Fruit fly (Drosophila melanogaster) whole organism, embryonic: Measurements from ENCODE around the gene Hr78.

Source experiments
- CG1024 ChIP-seq: fragments of 200-800 bp; sonication (Bioruptor generic); IDR thresholded peaks from 2 replicates; pipeline ENCODE4 v1.3.6; 2022; ENCODE audit warnings: missing biosample characterization, missing genetic modification characterization
- CG11723 ChIP-seq: fragments of 200-800 bp; sonication (Bioruptor generic); optimal IDR thresholded peaks from 2 replicates; lab custom pipeline; 2017; ENCODE audit warnings: missing biosample characterization, mild to moderate bottlenecking, missing genetic modification characterization
- CG12299 ChIP-seq: fragments of 200-800 bp; sonication (Bioruptor generic); optimal IDR thresholded peaks from 2 replicates; lab custom pipeline; 2018; ENCODE audit warnings: missing biosample characterization, mild to moderate bottlenecking, missing genetic modification characterization
- CG13894 ChIP-seq: fragments of 200-800 bp; sonication (Bioruptor generic); optimal IDR thresholded peaks from 3 replicates; lab custom pipeline; 2018; ENCODE audit warnings: missing biosample characterization, mild to moderate bottlenecking, missing genetic modification characterization, moderate library complexity
- CG14014 ChIP-seq: fragments of 200-800 bp; sonication (Bioruptor generic); IDR thresholded peaks from 2 replicates; pipeline ENCODE4 v1.3.6; 2022; ENCODE audit warnings: missing biosample characterization, missing genetic modification characterization
- CG14965 ChIP-seq: fragments of 200-800 bp; sonication (Bioruptor generic); optimal IDR thresholded peaks from 2 replicates; lab custom pipeline; 2016; ENCODE audit warnings: missing biosample characterization, missing genetic modification characterization, borderline replicate concordance
- CG1603 ChIP-seq: fragments of 200-800 bp; sonication (Bioruptor generic); optimal IDR thresholded peaks from 2 replicates; lab custom pipeline; 2019; ENCODE audit warnings: missing biosample characterization, mild to moderate bottlenecking, missing genetic modification characterization, moderate library complexity
- CG17829 ChIP-seq: fragments of 200-800 bp; optimal IDR thresholded peaks from 2 replicates; lab custom pipeline; 2019; ENCODE audit warnings: missing biosample characterization, mild to moderate bottlenecking, missing genetic modification characterization, moderate library complexity
- CG2875 ChIP-seq: fragments of 200-800 bp; sonication (Bioruptor generic); optimal IDR thresholded peaks from 2 replicates; lab custom pipeline; 2017; ENCODE audit warnings: missing biosample characterization, mild to moderate bottlenecking, missing genetic modification characterization, missing genetic modification reagents
- CG32767 ChIP-seq: fragments of 200-800 bp; sonication (Bioruptor generic); IDR thresholded peaks from 2 replicates; pipeline ENCODE4 v1.3.6; 2022; ENCODE audit warnings: missing biosample characterization, missing genetic modification characterization
- CG3726 ChIP-seq: fragments of 200-800 bp; sonication (Bioruptor generic); IDR thresholded peaks from 3 replicates; pipeline ENCODE4, ENCODE4 v1.3.6; 2022; ENCODE audit warnings: missing biosample characterization, missing genetic modification characterization
- CG3995 ChIP-seq: fragments of 200-800 bp; sonication (Bioruptor generic); optimal IDR thresholded peaks from 3 replicates; lab custom pipeline; 2016; ENCODE audit warnings: missing biosample characterization, missing genetic modification characterization
- CG4360 ChIP-seq: fragments of 200-800 bp; sonication (Bioruptor generic); IDR thresholded peaks from 2 replicates; pipeline ENCODE4 v1.3.6; 2022; ENCODE audit warnings: missing biosample characterization, missing genetic modification characterization
- CG5245 ChIP-seq: fragments of 200-800 bp; sonication (Bioruptor generic); optimal IDR thresholded peaks from 3 replicates; lab custom pipeline; 2016; ENCODE audit warnings: missing biosample characterization, missing genetic modification characterization
- CG5953 ChIP-seq: fragments of 200-800 bp; sonication (Bioruptor generic); IDR thresholded peaks from 2 replicates; pipeline ENCODE4 v1.3.6; 2022; ENCODE audit warnings: missing biosample characterization, missing genetic modification characterization
- CG8478 ChIP-seq: fragments of >200 bp; optimal IDR thresholded peaks from 2 replicates; lab custom pipeline; 2018
- Camta ChIP-seq: fragments of 200-800 bp; sonication (Bioruptor generic); optimal IDR thresholded peaks from 2 replicates; lab custom pipeline; 2016; ENCODE audit warnings: missing biosample characterization, missing genetic modification characterization
- D ChIP-seq, 2 experiments: fragments of 200-800 bp in 1 of 2; fragments of >200 bp in 1 of 2; sonication (Bioruptor generic) in 1 of 2; optimal IDR thresholded peaks; 2 replicates in 1 of 2; 3 replicates in 1 of 2; lab custom pipeline; 2017; ENCODE audit warnings: mild to moderate bottlenecking in 1 of 2, missing biosample characterization in 1 of 2, missing genetic modification characterization in 1 of 2, missing genetic modification reagents in 1 of 2
- D19B ChIP-seq: fragments of 200-800 bp; sonication (Bioruptor generic); optimal IDR thresholded peaks from 2 replicates; lab custom pipeline; 2017; ENCODE audit warnings: missing biosample characterization, mild to moderate bottlenecking, missing genetic modification characterization
- Dad ChIP-seq: fragments of 200-800 bp; sonication (Bioruptor generic); optimal IDR thresholded peaks from 3 replicates; lab custom pipeline; 2016; ENCODE audit warnings: missing biosample characterization, missing genetic modification characterization
- Dbx ChIP-seq: fragments of 200-800 bp; sonication (Bioruptor generic); IDR thresholded peaks from 3 replicates; pipeline ENCODE4 v1.3.6; 2022; ENCODE audit warnings: missing biosample characterization, missing genetic modification characterization
- Drgx ChIP-seq: fragments of 200-800 bp; sonication (Bioruptor generic); IDR thresholded peaks from 2 replicates; pipeline ENCODE4 v1.3.6; 2022; ENCODE audit warnings: missing biosample characterization, missing genetic modification characterization
- Fer2 ChIP-seq: fragments of 200-800 bp; sonication (Bioruptor generic); optimal IDR thresholded peaks from 2 replicates; lab custom pipeline; 2018; ENCODE audit warnings: missing biosample characterization, mild to moderate bottlenecking, missing genetic modification characterization, moderate library complexity
- Hand ChIP-seq: fragments of 200-800 bp; sonication (Bioruptor generic); optimal IDR thresholded peaks from 2 replicates; lab custom pipeline; 2017; ENCODE audit warnings: mild to moderate bottlenecking, missing biosample characterization, missing genetic modification reagents, missing genetic modification characterization
- Lim3 ChIP-seq: fragments of 200-800 bp; sonication (Bioruptor generic); IDR thresholded peaks from 2 replicates; pipeline ENCODE4 v1.3.6; 2022; ENCODE audit warnings: missing biosample characterization, missing genetic modification characterization
- MESR4 ChIP-seq: fragments of 200-800 bp; sonication (Bioruptor generic); optimal IDR thresholded peaks from 2 replicates; lab custom pipeline; 2018; ENCODE audit warnings: missing biosample characterization, mild to moderate bottlenecking, missing genetic modification characterization, moderate library complexity
- NC2α ChIP-seq: fragments of 200-800 bp; sonication (Bioruptor generic); optimal IDR thresholded peaks from 2 replicates; lab custom pipeline; 2016; ENCODE audit warnings: missing biosample characterization, missing genetic modification characterization
- Nf-YC ChIP-seq: fragments of 200-800 bp; optimal IDR thresholded peaks from 3 replicates; lab custom pipeline; 2019; ENCODE audit warnings: missing biosample characterization, mild to moderate bottlenecking, missing genetic modification characterization, moderate library complexity
- Optix ChIP-seq: fragments of 200-800 bp; sonication (Bioruptor generic); IDR thresholded peaks from 3 replicates; pipeline ENCODE4 v1.3.6; 2022; ENCODE audit warnings: missing biosample characterization, missing genetic modification characterization
- Ptx1 ChIP-seq: fragments of 200-800 bp; sonication (Bioruptor generic); IDR thresholded peaks from 2 replicates; pipeline ENCODE4 v1.3.6; 2022; ENCODE audit warnings: missing biosample characterization, missing genetic modification characterization
- Side ChIP-seq: fragments of 200-800 bp; sonication (Bioruptor generic); optimal IDR thresholded peaks from 2 replicates; lab custom pipeline; 2016; ENCODE audit warnings: missing biosample characterization, missing genetic modification characterization
- Sox102F ChIP-seq: fragments of 200-800 bp; sonication (Bioruptor generic); optimal IDR thresholded peaks from 2 replicates; lab custom pipeline; 2018; ENCODE audit warnings: missing biosample characterization, mild to moderate bottlenecking, missing genetic modification characterization, moderate library complexity
- Sry-δ ChIP-seq: fragments of 200-800 bp; sonication (Bioruptor generic); optimal IDR thresholded peaks from 2 replicates; lab custom pipeline; 2016; ENCODE audit warnings: missing biosample characterization, missing genetic modification characterization
- ap ChIP-seq: fragments of 200-800 bp; sonication (Bioruptor generic); IDR thresholded peaks from 2 replicates; pipeline ENCODE4 v1.3.6; 2022; ENCODE audit warnings: missing biosample characterization, missing genetic modification characterization
- bowl ChIP-seq: fragments of 200-800 bp; sonication (Bioruptor generic); IDR thresholded peaks from 2 replicates; pipeline ENCODE4 v1.3.6; 2022; ENCODE audit warnings: missing biosample characterization, missing genetic modification characterization
- cg ChIP-seq: fragments of 200-800 bp; sonication (Bioruptor generic); optimal IDR thresholded peaks from 3 replicates; lab custom pipeline; 2019; ENCODE audit warnings: missing biosample characterization, mild to moderate bottlenecking, missing genetic modification characterization, moderate library complexity
- dan ChIP-seq: fragments of 200-800 bp; sonication (Bioruptor generic); IDR thresholded peaks from 2 replicates; pipeline ENCODE4 v1.3.6; 2022; ENCODE audit warnings: missing biosample characterization, missing genetic modification characterization
- dimm ChIP-seq: fragments of 200-800 bp; sonication (Bioruptor generic); IDR thresholded peaks from 2 replicates; pipeline ENCODE4 v1.3.6; 2022; ENCODE audit warnings: missing biosample characterization, missing genetic modification characterization
- fd96Cb ChIP-seq: fragments of 200-800 bp; sonication (Bioruptor generic); optimal IDR thresholded peaks from 2 replicates; lab custom pipeline; 2018; ENCODE audit warnings: missing biosample characterization, mild to moderate bottlenecking, missing genetic modification characterization, moderate library complexity
- fru ChIP-seq: fragments of >200 bp; optimal IDR thresholded peaks from 2 replicates; lab custom pipeline; 2017
- ftz-f1 ChIP-seq: fragments of 200-800 bp; sonication (Bioruptor generic); optimal IDR thresholded peaks from 2 replicates; lab custom pipeline; 2016; ENCODE audit warnings: missing biosample characterization, missing genetic modification characterization
- gro ChIP-seq: fragments of 200-800 bp; sonication (Bioruptor generic); optimal IDR thresholded peaks from 2 replicates; lab custom pipeline; 2016; ENCODE audit warnings: missing biosample characterization, missing genetic modification characterization
- jing ChIP-seq: fragments of 200-800 bp; sonication (Bioruptor generic); optimal IDR thresholded peaks from 2 replicates; lab custom pipeline; 2018; ENCODE audit warnings: missing biosample characterization, mild to moderate bottlenecking, missing genetic modification characterization
- lilli ChIP-seq: fragments of 200-800 bp; sonication (Bioruptor generic); optimal IDR thresholded peaks from 3 replicates; lab custom pipeline; 2016; ENCODE audit warnings: missing biosample characterization, missing genetic modification characterization
- peb ChIP-seq: fragments of 200-800 bp; sonication (Bioruptor generic); IDR thresholded peaks from 2 replicates; pipeline ENCODE4 v1.3.6; 2022; ENCODE audit warnings: missing biosample characterization, missing genetic modification characterization
- run ChIP-seq: fragments of 200-800 bp; sonication (Bioruptor generic); optimal IDR thresholded peaks from 3 replicates; lab custom pipeline; 2018; ENCODE audit warnings: missing biosample characterization, mild to moderate bottlenecking, missing genetic modification characterization
- schlank ChIP-seq: fragments of 200-800 bp; sonication (Bioruptor generic); optimal IDR thresholded peaks from 2 replicates; lab custom pipeline; 2018; ENCODE audit warnings: missing biosample characterization, mild to moderate bottlenecking, missing genetic modification characterization
- slou ChIP-seq: fragments of 200-800 bp; sonication (Bioruptor generic); optimal IDR thresholded peaks from 3 replicates; lab custom pipeline; 2016; ENCODE audit warnings: missing biosample characterization, missing genetic modification characterization
- so ChIP-seq: fragments of 200-800 bp; sonication (Bioruptor generic); IDR thresholded peaks from 3 replicates; pipeline ENCODE4 v1.3.6; 2022; ENCODE audit warnings: missing biosample characterization, missing genetic modification characterization
- tna ChIP-seq: fragments of 200-800 bp; sonication (Bioruptor generic); IDR thresholded peaks from 2 replicates; pipeline ENCODE4 v1.3.6; 2022; ENCODE audit warnings: missing biosample characterization, missing genetic modification characterization; ENCODE audit not compliant: partially characterized antibody

Hr78 gene

DNA sequence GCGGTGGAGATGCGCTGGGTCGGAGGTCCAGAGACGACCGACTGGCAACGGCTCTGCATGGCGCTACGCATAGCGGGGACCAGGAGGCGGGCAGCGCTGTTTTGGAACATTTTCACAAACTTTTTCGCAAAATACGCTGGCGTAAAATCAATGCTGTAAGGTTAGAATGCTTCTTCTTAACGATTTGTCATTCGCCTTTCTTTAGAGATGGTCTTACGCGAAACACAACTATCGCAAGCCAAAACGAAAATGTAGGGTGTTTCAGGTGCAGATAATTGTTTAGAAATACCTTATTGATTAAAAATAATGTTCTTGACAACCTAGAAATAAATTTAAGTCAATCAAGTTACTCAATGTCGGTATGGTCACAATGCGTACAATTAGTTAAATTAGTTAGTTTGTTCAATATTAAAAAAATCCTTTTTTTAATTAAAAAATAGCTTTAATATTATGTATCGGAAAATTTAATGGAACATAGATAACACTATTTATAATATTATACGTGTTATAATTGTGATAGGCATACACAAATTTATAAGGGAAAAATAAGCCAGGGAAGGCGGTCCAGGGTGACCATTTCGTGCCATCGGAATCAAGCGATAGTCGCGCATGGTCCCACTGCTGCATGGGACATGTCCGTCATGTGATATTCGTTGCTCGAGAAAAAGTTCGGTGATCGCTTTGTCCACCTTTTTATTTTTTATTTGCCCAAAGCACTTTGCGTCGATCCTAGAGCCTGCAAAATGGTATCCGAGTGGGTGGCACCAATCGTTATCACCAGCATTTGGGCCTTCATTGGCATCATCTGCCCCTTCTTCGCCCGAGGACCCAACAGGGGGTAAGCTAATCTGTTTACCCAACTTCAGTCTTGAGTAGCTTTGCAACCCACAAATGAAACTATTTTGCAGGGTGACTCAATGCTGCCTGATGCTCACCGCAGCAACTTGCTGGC, 42.2 kb upstream of the Hr78 start, which contains the start of the genes COX8 and VhaM9.7-b (continued):
- TF ChIP-seq ap (GFP tag; lab: Robert Waterston, UW) = no peak
- TF ChIP-seq cg = no peak
- no peak for TF ChIP-seq CG11723 (GFP tag; lab: Kevin White, UChicago)
- no peak for TF ChIP-seq ftz-f1 (GFP tag; lab: Kevin White, UChicago)
- no peak for TF ChIP-seq Lim3 (GFP tag; lab: Robert Waterston, UW)
- no peak for TF ChIP-seq CG14014
- TF ChIP-seq so (GFP tag; lab: Robert Waterston, UW) = no peak
- no peak for TF ChIP-seq Side (GFP tag; lab: Kevin White, UChicago)
- no peak for TF ChIP-seq Dad (GFP tag; lab: Kevin White, UChicago)
- TF ChIP-seq Camta (GFP tag; lab: Kevin White, UChicago) = peak; percentile 36
- TF ChIP-seq CG5245 (GFP tag; lab: Kevin White, UChicago) = no peak
- TF ChIP-seq Sox102F (GFP tag; lab: Kevin White, UChicago) = no peak
- no peak for TF ChIP-seq Optix (GFP tag; lab: Robert Waterston, UW)
- TF ChIP-seq D (optimal IDR thresholded peaks at IDR 0.05; lab: Kevin White, UChicago) = no peak
- TF ChIP-seq D (GFP tag; optimal IDR thresholded peaks at IDR 0.05; lab: Kevin White, UChicago) = no peak
- TF ChIP-seq CG4360 (GFP tag; lab: Robert Waterston, UW) = no peak
- no peak for TF ChIP-seq Drgx (GFP tag; lab: Robert Waterston, UW)
- TF ChIP-seq CG5953 = no peak
- TF ChIP-seq Nf-YC = peak; percentile 63
- TF ChIP-seq CG8478 = no peak
- no peak for TF ChIP-seq Fer2 (tag; lab: Kevin White, UChicago)
- TF ChIP-seq Dbx = 0 out of 3 replicates have a peak, but pooled peaks have one; percentile 48
- TF ChIP-seq MESR4 (GFP tag; lab: Kevin White, UChicago) = peak; percentile 97
- peak; percentile 40 for TF ChIP-seq CG17829 (tag; lab: Kevin White, UChicago)
- no peak for TF ChIP-seq dimm (GFP tag; lab: Robert Waterston, UW)
- TF ChIP-seq lilli (GFP tag; lab: Kevin White, UChicago) = peak; percentile 80
- TF ChIP-seq CG1603 (tag; lab: Kevin White, UChicago) = peak; percentile 59
- TF ChIP-seq CG2875 = no peak
- TF ChIP-seq schlank (tag; lab: Kevin White, UChicago) = no peak
- no peak for TF ChIP-seq run (tag; lab: Kevin White, UChicago)
- no peak for TF ChIP-seq dan
- no peak for TF ChIP-seq CG3726 (GFP tag; lab: Robert Waterston, UW)
- TF ChIP-seq CG14965 (GFP tag; lab: Kevin White, UChicago) = no peak
- TF ChIP-seq slou (GFP tag; lab: Kevin White, UChicago) = peak; percentile 57
- no peak for TF ChIP-seq Ptx1 (GFP tag; lab: Robert Waterston, UW)
- TF ChIP-seq Hand (GFP tag; lab: Kevin White, UChicago) = no peak
- no peak for TF ChIP-seq gro (GFP tag; lab: Kevin White, UChicago)
- no peak for TF ChIP-seq fru (lab: Kevin White, UChicago)
- TF ChIP-seq CG12299 (tag; lab: Kevin White, UChicago) = peak; percentile 47
- TF ChIP-seq CG1024 (GFP tag; lab: Robert Waterston, UW) = 0 out of 2 replicates have a peak, but pooled peaks have one; percentile 16
- TF ChIP-seq fd96Cb = peak; percentile 43
- TF ChIP-seq D19B (GFP tag; lab: Kevin White, UChicago) = peak; percentile 21
- peak; percentile 55 for TF ChIP-seq CG3995 (GFP tag; lab: Kevin White, UChicago)
- TF ChIP-seq peb = no peak
- no peak for TF ChIP-seq bowl (GFP tag; lab: Robert Waterston, UW)
- no peak for TF ChIP-seq NC2α (GFP tag; lab: Kevin White, UChicago)
- TF ChIP-seq jing (GFP tag; lab: Kevin White, UChicago) = no peak
- TF ChIP-seq tna (GFP tag; lab: Robert Waterston, UW) = 0 out of 2 replicates have a peak, but pooled peaks have one; percentile 28
- peak; percentile 93 for TF ChIP-seq Sry-δ (GFP tag; lab: Kevin White, UChicago)
- no peak for TF ChIP-seq CG13894
- no peak for TF ChIP-seq CG32767 (GFP tag; lab: Robert Waterston, UW)
